Worm (Caenorhabditis elegans): Measurements from ENCODE around the gene D1054.10.

DNA sequence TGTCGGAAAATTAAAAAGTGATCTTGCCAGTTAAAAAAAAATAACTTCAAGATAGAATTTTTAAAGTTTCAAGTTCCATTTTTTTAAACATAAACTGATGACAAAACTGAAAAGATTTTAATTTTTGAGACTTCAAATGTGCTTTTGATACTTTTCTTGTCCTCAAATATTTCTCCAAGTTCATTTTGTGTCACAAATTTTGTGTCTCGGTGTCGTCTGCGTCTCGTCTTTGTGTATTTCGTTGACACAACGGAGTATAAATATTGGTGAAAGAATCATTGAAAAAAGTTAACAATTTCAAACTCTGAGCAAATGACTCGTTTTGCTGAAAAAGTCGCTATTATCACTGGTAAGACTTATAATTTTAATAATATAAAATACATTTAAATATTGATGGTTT, 8.7 kb downstream of the D1054.10 start, which contains the start of gene D1054.8:
- TF ChIP-seq mec-3 (tag; optimal IDR thresholded peaks at IDR 0.05; ENCODE audit: borderline replicate concordance) (no peak), dve-1 (tag; optimal IDR thresholded peaks at IDR 0.05) (no peak), nfya-1 (tag; optimal IDR thresholded peaks at IDR 0.05) (no peak), ceh-2 (tag; optimal IDR thresholded peaks at IDR 0.05) (no peak), K09A11.1 (tag; optimal IDR thresholded peaks at IDR 0.05; ENCODE audit: insufficient read depth) (no peak), hlh-13 (GFP tag; optimal IDR thresholded peaks at IDR 0.05) (no peak), madf-2 (tag; optimal IDR thresholded peaks at IDR 0.05) (no peak), ttx-3 (tag; optimal IDR thresholded peaks at IDR 0.05) (no peak), C08G9.2 (tag; optimal IDR thresholded peaks at IDR 0.05) (no peak), ceh-24 (tag; optimal IDR thresholded peaks at IDR 0.05) (no peak), ama-1 (optimal IDR thresholded peaks at IDR 0.05) (no peak), Y22D7AL.16 (tag; optimal IDR thresholded peaks at IDR 0.05) (no peak), tbx-2 (tag; optimal IDR thresholded peaks at IDR 0.05) (no peak)
